Fruit fly (Drosophila melanogaster) whole organism, embryonic: ENCODE measurements around the gene Gga.

Experiments used
- Ada2b ChIP-seq: fragments of 200-800 bp; sonication (Bioruptor generic); IDR thresholded peaks from 2 replicates; pipeline ENCODE4 v1.3.6; 2022; ENCODE audit warnings: missing biosample characterization, missing genetic modification characterization
- Atf-2 ChIP-seq: fragments of 200-800 bp; sonication (Bioruptor generic); optimal IDR thresholded peaks from 2 replicates; lab custom pipeline; 2016; ENCODE audit warnings: missing biosample characterization, missing genetic modification characterization
- CG10147 ChIP-seq: fragments of 200-800 bp; sonication (Bioruptor generic); optimal IDR thresholded peaks from 2 replicates; lab custom pipeline; 2019; ENCODE audit warnings: missing biosample characterization, mild to moderate bottlenecking, missing genetic modification characterization, moderate library complexity
- CG1024 ChIP-seq: fragments of 200-800 bp; sonication (Bioruptor generic); IDR thresholded peaks from 2 replicates; pipeline ENCODE4 v1.3.6; 2022; ENCODE audit warnings: missing biosample characterization, missing genetic modification characterization
- CG10274 ChIP-seq: fragments of 200-800 bp; sonication (Bioruptor generic); optimal IDR thresholded peaks from 3 replicates; lab custom pipeline; 2017; ENCODE audit warnings: missing biosample characterization, mild to moderate bottlenecking, missing genetic modification characterization
- CG10321 ChIP-seq: fragments of 200-800 bp; sonication (Bioruptor generic); IDR thresholded peaks from 2 replicates; pipeline ENCODE4 v1.3.6; 2022; ENCODE audit warnings: missing biosample characterization, missing genetic modification characterization
- CG10366 ChIP-seq: fragments of 200-800 bp; sonication (Bioruptor generic); IDR thresholded peaks from 2 replicates; pipeline ENCODE4 v1.3.6; 2022; ENCODE audit warnings: missing biosample characterization, missing genetic modification characterization
- CG10431 ChIP-seq: fragments of 200-800 bp; sonication (Bioruptor generic); optimal IDR thresholded peaks from 3 replicates; lab custom pipeline; 2018; ENCODE audit warnings: missing biosample characterization, mild to moderate bottlenecking, missing genetic modification characterization
- CG10543 ChIP-seq: fragments of 200-800 bp; sonication (Bioruptor generic); optimal IDR thresholded peaks from 3 replicates; lab custom pipeline; 2017; ENCODE audit warnings: missing biosample characterization, mild to moderate bottlenecking, missing genetic modification characterization, moderate library complexity
- CG11093 ChIP-seq: fragments of 200-800 bp; sonication (Bioruptor generic); IDR thresholded peaks from 3 replicates; pipeline ENCODE4 v1.3.6; 2022; ENCODE audit warnings: missing biosample characterization, missing genetic modification characterization
- CG11695 ChIP-seq: fragments of 200-800 bp; sonication (Bioruptor generic); IDR thresholded peaks from 3 replicates; pipeline ENCODE4 v1.3.6; 2022; ENCODE audit warnings: missing biosample characterization, missing genetic modification characterization
- CG11723 ChIP-seq: fragments of 200-800 bp; sonication (Bioruptor generic); optimal IDR thresholded peaks from 2 replicates; lab custom pipeline; 2017; ENCODE audit warnings: missing biosample characterization, mild to moderate bottlenecking, missing genetic modification characterization
- CG12299 ChIP-seq: fragments of 200-800 bp; sonication (Bioruptor generic); optimal IDR thresholded peaks from 2 replicates; lab custom pipeline; 2018; ENCODE audit warnings: missing biosample characterization, mild to moderate bottlenecking, missing genetic modification characterization
- CG12769 ChIP-seq: fragments of 200-800 bp; sonication (Bioruptor generic); optimal IDR thresholded peaks from 2 replicates; lab custom pipeline; 2019; ENCODE audit warnings: missing biosample characterization, mild to moderate bottlenecking, missing genetic modification characterization, moderate library complexity
- CG13424 ChIP-seq: fragments of 200-800 bp; sonication (Bioruptor generic); optimal IDR thresholded peaks from 2 replicates; lab custom pipeline; 2019; ENCODE audit warnings: missing biosample characterization, mild to moderate bottlenecking, missing genetic modification characterization, moderate library complexity
- CG14014 ChIP-seq: fragments of 200-800 bp; sonication (Bioruptor generic); IDR thresholded peaks from 2 replicates; pipeline ENCODE4 v1.3.6; 2022; ENCODE audit warnings: missing biosample characterization, missing genetic modification characterization
- CG14965 ChIP-seq: fragments of 200-800 bp; sonication (Bioruptor generic); optimal IDR thresholded peaks from 2 replicates; lab custom pipeline; 2016; ENCODE audit warnings: missing biosample characterization, missing genetic modification characterization, borderline replicate concordance
- CG15601 ChIP-seq: fragments of 200-800 bp; sonication (Bioruptor generic); optimal IDR thresholded peaks from 3 replicates; lab custom pipeline; 2019; ENCODE audit warnings: missing biosample characterization, mild to moderate bottlenecking, missing genetic modification characterization, moderate library complexity
- CG18476 ChIP-seq: fragments of 200-800 bp; sonication (Bioruptor generic); optimal IDR thresholded peaks from 2 replicates; lab custom pipeline; 2016; ENCODE audit warnings: missing biosample characterization, mild to moderate bottlenecking, missing genetic modification characterization
- CG2202 ChIP-seq: fragments of 200-800 bp; sonication (Bioruptor generic); optimal IDR thresholded peaks from 2 replicates; lab custom pipeline; 2018; ENCODE audit warnings: missing biosample characterization, mild to moderate bottlenecking, missing genetic modification characterization
- CG30431 ChIP-seq: fragments of 200-800 bp; sonication (Bioruptor generic); optimal IDR thresholded peaks from 2 replicates; lab custom pipeline; 2017; ENCODE audit warnings: missing biosample characterization, missing genetic modification characterization
- CG4617 ChIP-seq: fragments of 200-800 bp; sonication (Bioruptor generic); optimal IDR thresholded peaks from 3 replicates; lab custom pipeline; 2016; ENCODE audit warnings: missing biosample characterization, missing genetic modification characterization, borderline replicate concordance
- CG4854 ChIP-seq: fragments of 200-800 bp; sonication (Bioruptor generic); optimal IDR thresholded peaks from 2 replicates; lab custom pipeline; 2016; ENCODE audit warnings: missing biosample characterization, missing genetic modification characterization, inconsistent platforms
- CG6683 ChIP-seq: fragments of 200-800 bp; sonication (Bioruptor generic); optimal IDR thresholded peaks from 2 replicates; lab custom pipeline; 2017; ENCODE audit warnings: missing biosample characterization, mild to moderate bottlenecking, missing genetic modification characterization, missing genetic modification reagents
- CG8089 ChIP-seq: fragments of 200-800 bp; sonication (Bioruptor generic); optimal IDR thresholded peaks from 3 replicates; lab custom pipeline; 2016; ENCODE audit warnings: missing biosample characterization, missing genetic modification characterization
- D19B ChIP-seq: fragments of 200-800 bp; sonication (Bioruptor generic); optimal IDR thresholded peaks from 2 replicates; lab custom pipeline; 2017; ENCODE audit warnings: missing biosample characterization, mild to moderate bottlenecking, missing genetic modification characterization
- E2f1 ChIP-seq: fragments of 200-800 bp; sonication (Bioruptor generic); IDR thresholded peaks from 2 replicates; pipeline ENCODE4 v1.3.6; 2022; ENCODE audit warnings: missing biosample characterization, missing genetic modification characterization
- Ets65A ChIP-seq: fragments of 200-800 bp; sonication (Bioruptor generic); peaks from one replicate; lab custom pipeline; 2016; ENCODE audit warnings: missing biosample characterization, missing genetic modification characterization
- Fer3 ChIP-seq: fragments of 200-800 bp; sonication (Bioruptor generic); optimal IDR thresholded peaks from 2 replicates; lab custom pipeline; 2018; ENCODE audit warnings: missing biosample characterization, mild to moderate bottlenecking, missing genetic modification characterization, moderate library complexity
- H15 ChIP-seq: fragments of 200-800 bp; sonication (Bioruptor generic); IDR thresholded peaks from 3 replicates; pipeline ENCODE4 v1.3.6; 2022; ENCODE audit warnings: missing biosample characterization, missing genetic modification characterization
- HLHmδ ChIP-seq: fragments of 200-800 bp; sonication (Bioruptor generic); optimal IDR thresholded peaks from 2 replicates; lab custom pipeline; 2018; ENCODE audit warnings: missing biosample characterization, mild to moderate bottlenecking, missing genetic modification characterization, moderate library complexity
- Hr39 ChIP-seq: fragments of >200 bp; optimal IDR thresholded peaks from 2 replicates; lab custom pipeline; 2017
- Jarid2 ChIP-seq: fragments of 200-800 bp; sonication (Bioruptor generic); optimal IDR thresholded peaks from 3 replicates; lab custom pipeline; 2017; ENCODE audit warnings: mild to moderate bottlenecking, missing biosample characterization, missing genetic modification reagents, missing genetic modification characterization
- Opbp ChIP-seq: fragments of 200-800 bp; sonication (Bioruptor generic); IDR thresholded peaks from 3 replicates; pipeline ENCODE4 v1.3.6; 2022; ENCODE audit warnings: missing biosample characterization, missing genetic modification characterization; ENCODE audit not compliant: partially characterized antibody
- Ravus ChIP-seq: fragments of 200-800 bp; sonication (Bioruptor generic); IDR thresholded peaks from 2 replicates; pipeline ENCODE4 v1.3.6; 2022; ENCODE audit warnings: missing biosample characterization, missing genetic modification characterization
- Spps ChIP-seq: fragments of 200-800 bp; sonication (Bioruptor generic); optimal IDR thresholded peaks from 2 replicates; lab custom pipeline; 2018; ENCODE audit warnings: missing biosample characterization, mild to moderate bottlenecking, missing genetic modification characterization
- Xbp1 ChIP-seq: fragments of 200-800 bp; sonication (Bioruptor generic); optimal IDR thresholded peaks from 3 replicates; lab custom pipeline; 2016; ENCODE audit warnings: missing biosample characterization, mild to moderate bottlenecking, missing genetic modification characterization
- ap ChIP-seq: fragments of 200-800 bp; sonication (Bioruptor generic); IDR thresholded peaks from 2 replicates; pipeline ENCODE4 v1.3.6; 2022; ENCODE audit warnings: missing biosample characterization, missing genetic modification characterization
- cad ChIP-seq: fragments of >200 bp; optimal IDR thresholded peaks from 2 replicates; lab custom pipeline; 2017; ENCODE audit warnings: missing biosample characterization, missing genetic modification characterization
- cas ChIP-seq: fragments of 200-800 bp; sonication (Bioruptor generic); IDR thresholded peaks from 2 replicates; pipeline ENCODE4 v1.3.6; 2022; ENCODE audit warnings: missing biosample characterization, missing genetic modification characterization
- fd64A ChIP-seq: fragments of 200-800 bp; sonication (Bioruptor generic); optimal IDR thresholded peaks from 3 replicates; lab custom pipeline; 2018; ENCODE audit warnings: missing biosample characterization, mild to moderate bottlenecking, missing genetic modification characterization
- gsb-n ChIP-seq: fragments of 200-800 bp; sonication (Bioruptor generic); optimal IDR thresholded peaks from 3 replicates; lab custom pipeline; 2018; ENCODE audit warnings: missing biosample characterization, mild to moderate bottlenecking, missing genetic modification characterization
- ind ChIP-seq: fragments of 200-800 bp; sonication (Bioruptor generic); optimal IDR thresholded peaks from 3 replicates; lab custom pipeline; 2016; ENCODE audit warnings: missing biosample characterization, missing genetic modification characterization
- inv ChIP-seq: fragments of 200-800 bp; sonication (Bioruptor generic); IDR thresholded peaks from 2 replicates; pipeline ENCODE4 v1.3.6; 2022; ENCODE audit warnings: missing biosample characterization, missing genetic modification characterization; ENCODE audit not compliant: partially characterized antibody
- mam ChIP-seq: fragments of 200-800 bp; sonication (Bioruptor generic); optimal IDR thresholded peaks from 3 replicates; lab custom pipeline; 2016; ENCODE audit warnings: missing biosample characterization, missing genetic modification characterization
- sc ChIP-seq, 3 experiments: fragments of >200 bp in 2 of 3; fragments of 200-800 bp in 1 of 3; sonication (Bioruptor generic) in 1 of 3; optimal IDR thresholded peaks; 2 replicates in 2 of 3; 3 replicates in 1 of 3; lab custom pipeline; 2017; ENCODE audit warnings: mild to moderate bottlenecking in 1 of 3, missing biosample characterization in 1 of 3, missing genetic modification characterization in 1 of 3, missing genetic modification reagents in 1 of 3
- scrt ChIP-seq: fragments of 200-800 bp; sonication (Bioruptor generic); optimal IDR thresholded peaks from 2 replicates; lab custom pipeline; 2018; ENCODE audit warnings: missing biosample characterization, mild to moderate bottlenecking, missing genetic modification characterization, moderate library complexity

Gene Gga

DNA sequence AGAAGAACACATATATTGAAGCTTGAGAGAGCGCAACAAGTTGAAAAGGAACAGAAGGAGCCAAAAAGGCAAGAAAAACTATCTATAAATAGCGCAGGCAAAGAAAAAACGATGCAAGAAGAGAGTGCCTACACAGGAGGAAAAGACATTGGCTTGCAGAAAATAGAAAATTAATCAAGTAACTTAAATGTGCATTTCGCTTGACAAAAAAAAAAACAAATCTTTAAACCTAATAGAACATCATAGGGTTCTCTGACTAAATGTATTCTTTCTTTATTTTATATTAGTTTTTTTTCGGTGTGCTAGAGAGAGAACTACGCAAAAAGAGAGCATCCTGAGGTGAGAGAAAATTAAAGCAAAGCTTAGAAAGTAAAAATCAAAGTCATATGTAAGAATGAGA is 49.2 kb downstream of the Gga start (continued):
- TF ChIP-seq HLHmδ (GFP tag; lab: Kevin White, UChicago), result no peak
- TF ChIP-seq CG6683, result no peak
- no peak for TF ChIP-seq CG12769 (tag; lab: Kevin White, UChicago)
- TF ChIP-seq H15 (GFP tag; lab: Robert Waterston, UW), result peak; percentile 30; the same call in 1 of the 3 replicates
- peak; percentile 49 for TF ChIP-seq CG2202 (tag; lab: Kevin White, UChicago)
- TF ChIP-seq CG30431 (GFP tag; lab: Kevin White, UChicago), result peak; percentile 10
- no peak for TF ChIP-seq CG4617
- TF ChIP-seq Atf-2, result peak; percentile 22
- TF ChIP-seq E2f1 (GFP tag; lab: Robert Waterston, UW), result no peak
- no peak for TF ChIP-seq CG14965 (GFP tag; lab: Kevin White, UChicago)
- TF ChIP-seq ind, result peak; percentile 15
- no peak for TF ChIP-seq CG4854 (GFP tag; lab: Kevin White, UChicago)

DNA sequence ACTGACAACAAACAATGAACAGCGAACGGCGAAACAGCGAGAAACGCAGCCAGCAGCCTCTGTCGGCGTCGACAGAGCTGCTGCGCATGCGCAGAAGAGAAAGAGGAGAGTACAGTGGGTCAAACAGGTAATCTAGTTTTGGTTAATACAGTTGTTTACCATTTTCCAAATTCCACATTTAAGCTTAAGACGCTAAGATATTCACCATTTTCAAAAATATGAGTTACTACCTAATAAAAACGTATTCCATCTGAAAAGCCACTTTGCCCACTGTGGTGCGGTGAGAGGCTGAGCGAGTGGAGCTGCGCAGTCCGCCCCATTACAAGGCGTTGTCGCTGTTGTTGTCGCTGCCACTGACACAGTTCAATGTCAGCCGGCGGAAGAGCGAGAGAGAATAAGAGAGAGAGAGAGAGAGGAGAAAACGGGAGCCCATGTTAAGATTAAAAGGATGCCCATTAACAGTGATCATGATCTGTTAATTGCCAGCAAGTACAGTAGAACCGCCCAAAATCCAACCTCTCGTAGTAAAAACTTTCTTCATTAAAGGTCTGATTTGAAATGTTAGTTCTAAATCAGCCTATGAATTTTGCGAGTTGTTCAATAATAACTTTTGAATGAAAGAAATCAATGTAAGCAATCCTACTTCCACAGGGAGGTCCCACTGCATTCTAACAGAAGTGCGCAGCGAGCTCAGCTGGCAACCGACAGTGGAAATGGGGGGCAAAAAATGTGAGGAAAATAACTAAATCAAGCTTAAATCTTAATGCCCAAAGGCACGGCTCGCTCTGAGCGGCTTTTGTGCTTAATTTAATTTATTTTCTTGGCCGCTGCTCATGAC is 50.1 kb downstream of the Gga start:
- peak; percentile 72 for TF ChIP-seq CG10431 (GFP tag; lab: Kevin White, UChicago)
- peak; percentile 86 for TF ChIP-seq CG18476
- TF ChIP-seq Ada2b (GFP tag; lab: Robert Waterston, UW), result peak; percentile 94
- TF ChIP-seq gsb-n (tag; lab: Kevin White, UChicago), result peak; percentile 94
- TF ChIP-seq CG11695, result peak; percentile 96
- TF ChIP-seq CG1024 (GFP tag; lab: Robert Waterston, UW), result peak; percentile 89
- no peak for TF ChIP-seq Hr39 (lab: Kevin White, UChicago)
- no peak for TF ChIP-seq inv (GFP tag; lab: Robert Waterston, UW)
- peak; percentile 80 for TF ChIP-seq CG12299 (tag; lab: Kevin White, UChicago)
- TF ChIP-seq CG10274, result peak; percentile 72
- peak; percentile 69 for TF ChIP-seq Jarid2 (GFP tag; lab: Kevin White, UChicago)
- peak; percentile 95 for TF ChIP-seq Xbp1 (GFP tag; lab: Kevin White, UChicago)
- peak; percentile 90 for TF ChIP-seq CG4617
- TF ChIP-seq CG10321 (GFP tag; lab: Robert Waterston, UW), result peak; percentile 72
- peak; percentile 96 for TF ChIP-seq Ets65A (GFP tag; lab: Kevin White, UChicago)
- TF ChIP-seq CG10147, result peak; percentile 67
- TF ChIP-seq CG10366 (GFP tag; lab: Robert Waterston, UW), result peak; percentile 95
- no peak for TF ChIP-seq Opbp (GFP tag; lab: Robert Waterston, UW)
- TF ChIP-seq CG11723 (GFP tag; lab: Kevin White, UChicago), result peak; percentile 88
- peak; percentile 84 for TF ChIP-seq mam (GFP tag; lab: Kevin White, UChicago)
- peak; percentile 79 for TF ChIP-seq scrt (GFP tag; lab: Kevin White, UChicago)
- no peak for TF ChIP-seq sc (optimal IDR thresholded peaks at IDR 0.05; lab: Kevin White, UChicago)
- peak; percentile 95 for TF ChIP-seq sc (GFP tag; optimal IDR thresholded peaks at IDR 0.05; lab: Kevin White, UChicago)
- TF ChIP-seq Spps (tag; lab: Kevin White, UChicago), result peak; percentile 90
- peak; percentile 85 for TF ChIP-seq Fer3 (tag; lab: Kevin White, UChicago)
- peak; percentile 93 for TF ChIP-seq CG14014
- TF ChIP-seq ind, result peak; percentile 93
- peak; percentile 49 for TF ChIP-seq D19B (GFP tag; lab: Kevin White, UChicago)
- TF ChIP-seq cad (GFP tag; lab: Kevin White, UChicago), result no peak
- peak; percentile 95 for TF ChIP-seq CG8089 (GFP tag; lab: Kevin White, UChicago)
- TF ChIP-seq cas, result peak; percentile 66
- TF ChIP-seq CG10543, result peak; percentile 12
- TF ChIP-seq CG11093 (GFP tag; lab: Robert Waterston, UW), result peak; percentile 89
- TF ChIP-seq CG15601 (tag; lab: Kevin White, UChicago), result peak; percentile 93
- TF ChIP-seq fd64A (GFP tag; lab: Kevin White, UChicago), result peak; percentile 89
- peak; percentile 95 for TF ChIP-seq ap (GFP tag; lab: Robert Waterston, UW)
- TF ChIP-seq CG13424 (tag; lab: Kevin White, UChicago), result peak; percentile 93
- peak; percentile 85 for TF ChIP-seq Ravus (GFP tag; lab: Robert Waterston, UW)
